Worm (Caenorhabditis elegans): ENCODE results near the gene F35F10.14.
A peak's percentile ranks its signal among the peaks of the same experiment; 100 is the strongest.

F35F10.14 gene

ce11 chrV:3315308-3315707 lies 4.6 kb downstream of the F35F10.14 start, which contains the start of gene arrd-19 (continued):
- TF ChIP-seq pqm-1 (tag; optimal IDR thresholded peaks at IDR 0.05) (peak; percentile 32), ceh-28 (tag; optimal IDR thresholded peaks at IDR 0.05) (no peak)

DNA sequence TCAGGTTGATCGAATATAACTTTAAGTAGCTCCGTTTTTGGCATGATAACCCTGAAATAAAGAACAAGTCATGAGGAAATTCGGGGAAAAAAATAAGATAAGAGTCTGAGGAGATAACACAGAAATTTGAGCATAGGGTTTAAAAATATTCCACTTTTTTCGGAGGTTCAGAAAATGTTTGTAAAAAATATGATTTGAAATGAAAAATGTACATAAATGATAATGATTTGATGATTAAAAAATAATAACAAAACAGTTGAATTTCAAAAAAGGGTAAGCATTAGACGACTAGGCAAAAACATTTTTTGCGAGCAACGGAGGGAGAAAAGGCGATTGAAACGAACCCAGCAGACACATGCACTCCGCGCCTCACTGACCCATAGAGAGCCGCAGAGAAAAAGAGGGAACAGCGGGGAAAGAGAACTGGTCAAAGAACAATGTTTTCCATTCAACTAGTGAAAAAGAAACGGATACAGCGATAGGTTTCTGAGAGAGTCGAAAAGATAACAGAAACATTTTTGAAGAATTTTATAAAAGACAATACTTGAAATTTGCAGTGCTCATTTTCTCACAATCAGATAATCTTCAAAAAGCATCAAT lies 7.7 kb downstream of the F35F10.14 start, which contains the start of gene arrd-18:
TSS of gene arrd-18 (minus strand) at position 51 of the 600 bp plus-strand sequence.
- TF ChIP-seq mdt-29 (GFP tag; IDR thresholded peaks at IDR 0.05) = no peak
- TF ChIP-seq mxl-3 (GFP tag; optimal IDR thresholded peaks at IDR 0.05) = peak; percentile 34
- peak; percentile 83 for TF ChIP-seq hmg-1.1 (GFP tag; IDR thresholded peaks at IDR 0.05)
- peak; percentile 78 for TF ChIP-seq aha-1 (tag)
- peak; percentile 56 for TF ChIP-seq nhr-28 (tag; optimal IDR thresholded peaks at IDR 0.05)
- TF ChIP-seq dmd-8 (GFP tag; IDR thresholded peaks at IDR 0.05) = no peak
- TF ChIP-seq Y75B8A.6 (GFP tag; IDR thresholded peaks at IDR 0.05) = no peak
- TF ChIP-seq ctbp-1 (GFP tag; IDR thresholded peaks at IDR 0.05) = peak; percentile 59
- TF ChIP-seq tra-1 (GFP tag; IDR thresholded peaks at IDR 0.05) = 0 out of 2 replicates have a peak, but pooled peaks have one; percentile 10
- peak; percentile 4 for TF ChIP-seq nhr-11 (tag; optimal IDR thresholded peaks at IDR 0.05)
- TF ChIP-seq mdl-1 (tag; optimal IDR thresholded peaks at IDR 0.05) = peak in 1 of 2 experiments; percentile 51
- TF ChIP-seq php-3 (GFP tag; IDR thresholded peaks at IDR 0.05) = peak; percentile 18; the same call in 1 of the 2 replicates
- TF ChIP-seq F44E2.7 (GFP tag; IDR thresholded peaks at IDR 0.05) = no peak
- no peak for TF ChIP-seq nhr-10 (tag; optimal IDR thresholded peaks at IDR 0.05)
- peak; percentile 73 for TF ChIP-seq hlh-11 (tag; optimal IDR thresholded peaks at IDR 0.05)
- TF ChIP-seq nhr-77 (tag; optimal IDR thresholded peaks at IDR 0.05) = peak; percentile 43
- TF ChIP-seq unc-62 (GFP tag; optimal IDR thresholded peaks at IDR 0.05 in 1 of 2) = peak in 1 of 2 experiments; percentile 56
- TF ChIP-seq unc-62 (tag; optimal IDR thresholded peaks at IDR 0.05) = no peak
- TF ChIP-seq nhr-48 (tag; optimal IDR thresholded peaks at IDR 0.05) = peak; percentile 70

- no peak for TF ChIP-seq mep-1 (tag; optimal IDR thresholded peaks at IDR 0.05)
- TF ChIP-seq unc-62 (GFP tag; optimal IDR thresholded peaks at IDR 0.05 in 1 of 2) = peak in 1 of 2 experiments; percentile 67
- no peak for TF ChIP-seq unc-62 (tag; optimal IDR thresholded peaks at IDR 0.05)
Observed at ce11 chrV:3308169-3308568, 11.7 kb downstream of the F35F10.14 start, which contains the start of gene srbc-3. srbc-3 (plus strand) TSS chrV:3308469.

DNA sequence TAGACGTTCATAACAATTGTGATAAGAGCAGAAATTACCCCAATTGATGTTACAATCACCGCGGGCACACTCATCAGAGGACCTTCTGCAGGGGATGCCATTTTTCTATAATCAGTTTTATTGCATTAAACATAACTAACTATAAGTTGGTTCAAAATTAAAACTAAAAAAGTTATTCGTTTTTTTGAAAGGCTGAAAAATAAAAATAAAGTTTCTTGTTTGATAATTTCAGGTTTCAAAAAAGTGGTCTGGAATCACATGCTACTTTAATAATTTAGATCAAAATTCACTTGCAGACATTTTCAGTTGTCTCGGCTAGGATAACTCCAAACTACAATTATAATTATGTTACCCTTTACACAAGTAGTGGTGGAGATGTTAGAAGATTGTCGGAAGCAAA lies 18.0 kb downstream of the F35F10.14 start, which contains the start of gene srbc-1:
TSS of gene srbc-1 (minus strand) at position 101 of the 400 bp plus-strand sequence.
- no peak for TF ChIP-seq nhr-11 (tag; optimal IDR thresholded peaks at IDR 0.05)
- TF ChIP-seq lim-7 (GFP tag; IDR thresholded peaks at IDR 0.05) = no peak
- peak; percentile 2 for TF ChIP-seq aha-1 (tag)
- TF ChIP-seq daf-16 (GFP tag; optimal IDR thresholded peaks at IDR 0.05) = no peak
- TF ChIP-seq daf-16 (tag; optimal IDR thresholded peaks at IDR 0.05) = no peak
- no peak for TF ChIP-seq ceh-20 (GFP tag; IDR thresholded peaks at IDR 0.05)
- no peak for TF ChIP-seq unc-62 (GFP tag; optimal IDR thresholded peaks at IDR 0.05 in 1 of 2)
- TF ChIP-seq unc-62 (tag; optimal IDR thresholded peaks at IDR 0.05) = no peak
- no peak for TF ChIP-seq mxl-2 (GFP tag; conservative IDR thresholded peaks at IDR 0.05)
- TF ChIP-seq mep-1 (tag; optimal IDR thresholded peaks at IDR 0.05) = no peak
- TF ChIP-seq Y48G9A.11 (GFP tag; IDR thresholded peaks at IDR 0.05) = no peak

- no peak for TF ChIP-seq ceh-44 (GFP tag; IDR thresholded peaks at IDR 0.05)
- no peak for TF ChIP-seq dve-1 (tag; optimal IDR thresholded peaks at IDR 0.05; ENCODE audit: insufficient read depth)
- no peak for TF ChIP-seq jun-1 (tag; optimal IDR thresholded peaks at IDR 0.05)
- TF ChIP-seq T26A8.4 (GFP tag; IDR thresholded peaks at IDR 0.05) = no peak
- TF ChIP-seq arid-1 (GFP tag; conservative IDR thresholded peaks at IDR 0.05) = no peak
- no peak for TF ChIP-seq F44E2.7 (GFP tag; IDR thresholded peaks at IDR 0.05)
- TF ChIP-seq lin-39 (tag; optimal IDR thresholded peaks at IDR 0.05) = no peak
- TF ChIP-seq madf-5 (GFP tag; IDR thresholded peaks at IDR 0.05) = peak in 1 of 2 experiments; percentile 70; a peak in 1 of 4 replicates
Observed at ce11 chrV:3299437-3299836, 20.5 kb downstream of the F35F10.14 start.
